Worm (Caenorhabditis elegans) whole organism, L2 larva: ENCODE results near the gene R13H4.2.

Experiments used
- C34F6.9 ChIP-seq: fragments of 150-350 bp; optimal IDR thresholded peaks from 2 replicates; lab custom pipeline; 2014; ENCODE audit warnings: missing biosample characterization, missing genetic modification characterization
- F13H6.1 ChIP-seq: sonication (generic microtip); optimal IDR thresholded peaks from 2 replicates; lab custom pipeline; 2016; ENCODE audit warnings: missing genetic modification characterization, missing compliant biosample characterization
- Y55F3AM.14 ChIP-seq: fragments of 200-800 bp; sonication (Bioruptor generic); optimal IDR thresholded peaks from 2 replicates; lab custom pipeline; 2018; ENCODE audit warnings: mild to moderate bottlenecking, missing genetic modification characterization, missing compliant biosample characterization
- ZK546.5 ChIP-seq: sonication (generic microtip); optimal IDR thresholded peaks from 2 replicates; lab custom pipeline; 2017; ENCODE audit warnings: missing biosample characterization, missing genetic modification characterization
- alr-1 ChIP-seq: fragments of 150-350 bp; optimal IDR thresholded peaks from 2 replicates; lab custom pipeline; 2014; ENCODE audit warnings: missing biosample characterization, missing genetic modification characterization
- aly-2 ChIP-seq: fragments of 150-350 bp; optimal IDR thresholded peaks from 2 replicates; lab custom pipeline; 2014; ENCODE audit warnings: missing biosample characterization, missing genetic modification characterization
- ama-1 ChIP-seq: fragments of 150-350 bp; optimal IDR thresholded peaks from 2 replicates; lab custom pipeline; 2018; ENCODE audit warnings: inconsistent platforms
- blmp-1 ChIP-seq: sonication (generic microtip); optimal IDR thresholded peaks from 2 replicates; lab custom pipeline; 2017; ENCODE audit warnings: missing genetic modification characterization, mild to moderate bottlenecking, missing compliant biosample characterization, antibody characterized with exemption, moderate library complexity; ENCODE audit not compliant: insufficient read depth
- ceh-16 ChIP-seq: fragments of 150-350 bp; optimal IDR thresholded peaks from 2 replicates; lab custom pipeline; 2014; ENCODE audit warnings: missing biosample characterization, missing genetic modification characterization
- ceh-82 ChIP-seq: fragments of 150-350 bp; optimal IDR thresholded peaks from 2 replicates; lab custom pipeline; 2014; ENCODE audit warnings: missing biosample characterization, missing genetic modification characterization
- crh-2 ChIP-seq: sonication (generic microtip); optimal IDR thresholded peaks from 2 replicates; lab custom pipeline; 2017; ENCODE audit warnings: missing biosample characterization, missing genetic modification characterization
- dmd-4 ChIP-seq: sonication (generic microtip); optimal IDR thresholded peaks from 2 replicates; lab custom pipeline; 2017; ENCODE audit warnings: missing biosample characterization, missing genetic modification characterization
- egl-27 ChIP-seq: sonication (generic microtip); optimal IDR thresholded peaks from 3 replicates; lab custom pipeline; 2017; ENCODE audit warnings: missing biosample characterization, missing genetic modification reagents, missing genetic modification characterization
- elt-1 ChIP-seq: fragments of 150-350 bp; optimal IDR thresholded peaks from 2 replicates; lab custom pipeline; 2014; ENCODE audit warnings: missing biosample characterization, missing genetic modification characterization
- elt-3 ChIP-seq: sonication (generic microtip); optimal IDR thresholded peaks from 2 replicates; lab custom pipeline; 2017; ENCODE audit warnings: missing biosample characterization, missing genetic modification characterization
- fos-1 ChIP-seq: fragments of 150-350 bp; optimal IDR thresholded peaks from 2 replicates; lab custom pipeline; 2014; ENCODE audit warnings: missing biosample characterization, missing genetic modification characterization
- gmeb-1 ChIP-seq: fragments of 150-350 bp; optimal IDR thresholded peaks from 2 replicates; lab custom pipeline; 2014; ENCODE audit warnings: missing biosample characterization, missing genetic modification characterization
- lin-11 ChIP-seq: fragments of 150-350 bp; sonication (generic microtip); optimal IDR thresholded peaks from 2 replicates; lab custom pipeline; 2014; ENCODE audit warnings: missing biosample characterization, missing genetic modification characterization, inconsistent platforms, mixed read lengths
- lin-13 ChIP-seq: fragments of 150-350 bp; optimal IDR thresholded peaks from 2 replicates; lab custom pipeline; 2014; ENCODE audit warnings: missing biosample characterization, missing genetic modification reagents, missing genetic modification characterization
- lin-39 ChIP-seq: fragments of 150-350 bp; optimal IDR thresholded peaks from 2 replicates; lab custom pipeline; 2014; ENCODE audit warnings: missing biosample characterization, missing genetic modification reagents, missing genetic modification characterization
- lsy-2 ChIP-seq, 2 experiments: fragments of 150-350 bp in 1 of 2; sonication (generic microtip) in 1 of 2; optimal IDR thresholded peaks; 2 replicates each; lab custom pipeline; 2014 to 2017; ENCODE audit warnings: missing biosample characterization in 2 of 2, missing genetic modification characterization in 2 of 2
- mab-5 ChIP-seq: fragments of 150-350 bp; optimal IDR thresholded peaks from 2 replicates; lab custom pipeline; 2014; ENCODE audit warnings: missing biosample characterization, missing genetic modification characterization
- mbf-1 ChIP-seq: sonication (generic microtip); optimal IDR thresholded peaks from 2 replicates; lab custom pipeline; 2017; ENCODE audit warnings: missing biosample characterization, missing genetic modification characterization
- mdl-1 ChIP-seq, 2 experiments: fragments of 150-350 bp in 1 of 2; sonication (generic microtip) in 1 of 2; optimal IDR thresholded peaks; 2 replicates each; lab custom pipeline; 2017; ENCODE audit warnings: missing biosample characterization in 2 of 2, missing genetic modification characterization in 2 of 2
- nhr-10 ChIP-seq: sonication (generic microtip); optimal IDR thresholded peaks from 2 replicates; lab custom pipeline; 2017; ENCODE audit warnings: missing biosample characterization, missing genetic modification characterization
- nhr-11 ChIP-seq: fragments of 150-350 bp; optimal IDR thresholded peaks from 2 replicates; lab custom pipeline; 2014; ENCODE audit warnings: missing biosample characterization, missing genetic modification characterization
- nhr-12 ChIP-seq: fragments of 150-350 bp; optimal IDR thresholded peaks from 2 replicates; lab custom pipeline; 2014; ENCODE audit warnings: missing biosample characterization, missing genetic modification characterization
- nhr-129 ChIP-seq: fragments of 150-350 bp; optimal IDR thresholded peaks from 2 replicates; lab custom pipeline; 2014; ENCODE audit warnings: missing biosample characterization, missing genetic modification characterization
- nhr-21 ChIP-seq: fragments of 150-350 bp; optimal IDR thresholded peaks from 2 replicates; lab custom pipeline; 2014; ENCODE audit warnings: missing biosample characterization, missing genetic modification characterization
- nhr-237 ChIP-seq: fragments of 150-350 bp; optimal IDR thresholded peaks from 2 replicates; lab custom pipeline; 2014; ENCODE audit warnings: missing biosample characterization, missing genetic modification characterization
- nhr-25 ChIP-seq: fragments of 150-350 bp; sonication (generic microtip); optimal IDR thresholded peaks from 3 replicates; lab custom pipeline; 2014; ENCODE audit warnings: missing biosample characterization, missing genetic modification characterization
- nhr-77 ChIP-seq: fragments of 150-350 bp; optimal IDR thresholded peaks from 2 replicates; lab custom pipeline; 2014; ENCODE audit warnings: missing biosample characterization, missing genetic modification characterization
- peb-1 ChIP-seq: fragments of 150-350 bp; optimal IDR thresholded peaks from 2 replicates; lab custom pipeline; 2014; ENCODE audit warnings: missing biosample characterization, missing genetic modification characterization
- sem-4 ChIP-seq: fragments of 150-350 bp; optimal IDR thresholded peaks from 2 replicates; lab custom pipeline; 2014; ENCODE audit warnings: missing biosample characterization, missing genetic modification reagents, missing genetic modification characterization
- sma-3 ChIP-seq: sonication (generic microtip); optimal IDR thresholded peaks from 2 replicates; lab custom pipeline; 2016; ENCODE audit warnings: missing genetic modification reagents, missing genetic modification characterization, missing compliant biosample characterization
- sma-9 ChIP-seq, 2 experiments: fragments of 150-350 bp in 1 of 2; sonication (generic microtip) in 1 of 2; optimal IDR thresholded peaks; 2 replicates each; lab custom pipeline; 2014 to 2016; ENCODE audit warnings: missing genetic modification characterization in 2 of 2, mild to moderate bottlenecking in 1 of 2, missing biosample characterization in 1 of 2, missing compliant biosample characterization in 1 of 2, missing genetic modification reagents in 1 of 2, moderate library complexity in 1 of 2
- snpc-4 ChIP-seq: fragments of 150-350 bp; optimal IDR thresholded peaks from 2 replicates; lab custom pipeline; 2014; ENCODE audit warnings: missing biosample characterization, missing genetic modification characterization
- zag-1 ChIP-seq: fragments of 150-350 bp; optimal IDR thresholded peaks from 2 replicates; lab custom pipeline; 2014; ENCODE audit warnings: missing biosample characterization, missing genetic modification characterization
- ztf-1 ChIP-seq: fragments of 200-800 bp; sonication (Bioruptor generic); conservative IDR thresholded peaks from 2 replicates; pipeline ENCODE4 v1.3.6; 2022; ENCODE audit warnings: missing genetic modification characterization, missing compliant biosample characterization
- ztf-4 ChIP-seq: fragments of 150-350 bp; optimal IDR thresholded peaks from 2 replicates; lab custom pipeline; 2014; ENCODE audit warnings: missing biosample characterization, missing genetic modification characterization

R13H4.2 gene

DNA sequence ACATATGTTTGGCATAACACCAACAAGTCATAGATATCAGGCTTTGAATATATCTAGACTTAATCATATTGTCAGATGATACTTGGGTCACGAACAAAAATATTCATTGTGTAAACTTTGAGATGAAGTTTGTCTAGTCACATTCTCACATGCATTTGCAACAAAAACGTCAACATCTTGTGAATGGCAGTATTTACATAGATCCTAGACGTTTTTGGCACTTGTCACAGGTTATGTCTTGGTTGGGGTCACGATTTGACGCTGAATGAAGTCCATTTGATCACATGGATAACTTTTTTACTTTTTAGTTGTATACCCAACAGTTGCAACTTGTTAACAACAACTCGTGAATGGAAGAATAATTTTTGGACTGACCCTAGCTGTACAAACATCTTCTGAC, 37.9 kb upstream of the R13H4.2 start:
- TF ChIP-seq mbf-1 = no peak
- no peak for TF ChIP-seq blmp-1 (tag; lab: Kevin White, UChicago)
- no peak for TF ChIP-seq gmeb-1 (tag; lab: Kevin White, UChicago)
- peak; percentile 49 for TF ChIP-seq nhr-129 (tag; lab: Kevin White, UChicago)

DNA sequence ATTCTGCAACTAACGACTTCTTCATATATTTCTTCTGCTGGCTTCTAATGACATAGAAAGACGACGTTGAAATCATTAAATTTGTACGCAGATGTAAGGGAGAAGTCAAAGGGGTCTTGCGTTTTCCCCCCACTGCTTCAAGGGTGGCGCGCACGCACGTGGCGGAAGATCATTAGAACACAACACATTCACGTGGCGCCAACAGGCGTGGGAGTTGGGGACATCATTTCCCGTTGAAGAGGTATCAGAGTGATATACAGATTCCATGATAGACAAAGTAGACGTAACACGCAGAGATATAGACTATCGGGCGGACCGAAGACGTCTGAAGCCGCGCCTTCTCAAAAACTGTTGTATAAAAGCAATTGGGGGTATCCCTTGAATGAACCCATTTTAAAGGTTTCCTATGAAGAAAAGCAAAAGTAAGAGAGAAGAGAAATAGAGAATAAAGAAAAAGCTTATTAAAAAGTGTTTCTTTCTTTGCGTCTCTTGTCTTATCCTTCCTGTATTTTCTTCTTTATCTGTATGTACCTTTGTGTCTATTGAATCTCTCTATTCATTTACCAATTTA, 36.9 kb upstream of the R13H4.2 start:
- TF ChIP-seq nhr-10 (tag; lab: Kevin White, UChicago) (no peak), dmd-4 (no peak), F13H6.1 (peak; percentile 83), ztf-4 (no peak), egl-27 (tag; lab: Kevin White, UChicago) (peak; percentile 59), peb-1 (tag; lab: Kevin White, UChicago) (no peak), ceh-82 (tag; lab: Kevin White, UChicago) (no peak), gmeb-1 (tag; lab: Kevin White, UChicago) (peak; percentile 36), aly-2 (tag; lab: Kevin White, UChicago) (no peak), zag-1 (no peak), crh-2 (tag; lab: Kevin White, UChicago) (peak; percentile 65), mdl-1 (tag; optimal IDR thresholded peaks at IDR 0.05; lab: Kevin White, UChicago) (peak; percentile 92 to 93), alr-1 (tag; lab: Kevin White, UChicago) (no peak), sma-9 (GFP tag; optimal IDR thresholded peaks at IDR 0.05; lab: Kevin White, UChicago) (peak; percentile 99), sma-9 (tag; optimal IDR thresholded peaks at IDR 0.05; lab: Kevin White, UChicago) (peak; percentile 42), sma-3 (GFP tag; lab: Kevin White, UChicago) (peak; percentile 97), lin-11 (tag; lab: Kevin White, UChicago) (no peak), nhr-129 (tag; lab: Kevin White, UChicago) (peak; percentile 14), lsy-2 (tag; optimal IDR thresholded peaks at IDR 0.05; lab: Kevin White, UChicago) (peak in 1 of 2 experiments; percentile 51), ZK546.5 (no peak), Y55F3AM.14 (GFP tag; lab: Kevin White, UChicago) (peak; percentile 82), ztf-1 (GFP tag; lab: Robert Waterston, UW) (no peak), blmp-1 (tag; lab: Kevin White, UChicago) (peak; percentile 95), C34F6.9 (tag; lab: Kevin White, UChicago) (no peak), nhr-237 (tag; lab: Kevin White, UChicago) (no peak), nhr-25 (tag; lab: Kevin White, UChicago) (peak; percentile 96), lin-13 (GFP tag; lab: Kevin White, UChicago) (no peak), nhr-21 (tag; lab: Kevin White, UChicago) (peak; percentile 98), sem-4 (tag; lab: Kevin White, UChicago) (peak; percentile 82), lin-39 (tag; lab: Kevin White, UChicago) (no peak)

DNA sequence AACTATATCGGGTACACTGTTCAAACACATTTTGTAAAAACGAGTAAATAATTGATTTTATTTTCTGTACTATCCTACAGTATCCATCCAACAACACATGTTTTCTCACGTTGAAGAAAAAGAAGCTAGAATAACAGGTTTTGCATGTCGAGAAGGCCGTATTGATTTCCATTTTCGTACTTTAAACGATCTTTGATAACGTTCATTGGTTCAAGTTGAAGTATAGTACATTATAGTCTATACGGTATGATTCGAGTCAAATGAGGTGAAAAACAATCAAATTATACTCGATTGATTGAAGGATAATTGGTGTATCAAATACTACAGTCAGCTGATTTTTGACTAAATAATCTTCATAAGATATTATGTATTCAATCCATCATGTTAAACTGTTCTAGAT, 35.7 kb upstream of the R13H4.2 start:
- TF ChIP-seq ztf-4 (no peak), mdl-1 (tag; optimal IDR thresholded peaks at IDR 0.05; lab: Kevin White, UChicago) (no peak), peb-1 (tag; lab: Kevin White, UChicago) (no peak), sma-3 (GFP tag; lab: Kevin White, UChicago) (peak; percentile 9), blmp-1 (tag; lab: Kevin White, UChicago) (no peak), crh-2 (tag; lab: Kevin White, UChicago) (no peak), snpc-4 (no peak), sem-4 (tag; lab: Kevin White, UChicago) (no peak), nhr-10 (tag; lab: Kevin White, UChicago) (no peak), lsy-2 (tag; optimal IDR thresholded peaks at IDR 0.05; lab: Kevin White, UChicago) (peak in 1 of 2 experiments; percentile 1), nhr-12 (tag; lab: Kevin White, UChicago) (no peak), ceh-16 (no peak), nhr-11 (tag; lab: Kevin White, UChicago) (no peak), elt-1 (tag; lab: Kevin White, UChicago) (no peak), ama-1 (lab: Kevin White, UChicago) (no peak), elt-3 (tag; lab: Kevin White, UChicago) (no peak), sma-9 (GFP tag; optimal IDR thresholded peaks at IDR 0.05; lab: Kevin White, UChicago) (peak; percentile 30), sma-9 (tag; optimal IDR thresholded peaks at IDR 0.05; lab: Kevin White, UChicago) (no peak), aly-2 (tag; lab: Kevin White, UChicago) (no peak), ZK546.5 (no peak), nhr-21 (tag; lab: Kevin White, UChicago) (peak; percentile 15), nhr-25 (tag; lab: Kevin White, UChicago) (peak; percentile 53), mab-5 (tag; lab: Kevin White, UChicago) (no peak), fos-1 (tag; lab: Kevin White, UChicago) (no peak), ceh-82 (tag; lab: Kevin White, UChicago) (no peak), nhr-77 (no peak), lin-39 (tag; lab: Kevin White, UChicago) (no peak), lin-11 (tag; lab: Kevin White, UChicago) (no peak), nhr-237 (tag; lab: Kevin White, UChicago) (no peak)
